Fruit fly (Drosophila melanogaster): ENCODE measurements around the gene Mct1.

- TF ChIP-seq CG12605 (GFP tag; IDR thresholded peaks at IDR 0.05) (no peak), CG14655 (GFP tag; optimal IDR thresholded peaks at IDR 0.05) (no peak)
Observed at dm6 chrX:2187520-2187919, 1.5 kb upstream of the Mct1 start, which contains the start of gene CG3457.
